Fruit fly (Drosophila melanogaster) whole organism, prepupa: ENCODE data around the gene CG42704.

Experiments
- CG6163 ChIP-seq: fragments of 200-800 bp; sonication (Bioruptor generic); IDR thresholded peaks from 3 replicates; pipeline ENCODE4 v1.3.6; 2022; ENCODE audit warnings: missing biosample characterization, missing genetic modification characterization
- CG6276 ChIP-seq: fragments of 200-800 bp; sonication (Bioruptor generic); optimal IDR thresholded peaks from 2 replicates; lab custom pipeline; 2017; ENCODE audit warnings: missing biosample characterization, mild to moderate bottlenecking, missing genetic modification characterization
- CG7368 ChIP-seq: fragments of 200-800 bp; sonication (Bioruptor generic); optimal IDR thresholded peaks from 3 replicates; lab custom pipeline; 2016; ENCODE audit warnings: missing biosample characterization, missing genetic modification characterization
- CG9139 ChIP-seq: fragments of 200-800 bp; sonication (Bioruptor generic); optimal IDR thresholded peaks from 3 replicates; lab custom pipeline; 2017; ENCODE audit warnings: missing biosample characterization, mild to moderate bottlenecking, missing genetic modification characterization
- Eip75B ChIP-seq: fragments of 200-800 bp; sonication (Bioruptor generic); optimal IDR thresholded peaks from 3 replicates; lab custom pipeline; 2016; ENCODE audit warnings: missing biosample characterization, missing genetic modification characterization
- Eip78C ChIP-seq: fragments of 200-800 bp; sonication (Bioruptor generic); peaks from one replicate; lab custom pipeline; 2016; ENCODE audit warnings: missing biosample characterization, missing genetic modification characterization
- Gug ChIP-seq: fragments of 200-800 bp; sonication (Bioruptor generic); IDR thresholded peaks from 2 replicates; pipeline ENCODE4 v1.3.6; 2022; ENCODE audit warnings: missing biosample characterization, missing genetic modification characterization
- Sox102F ChIP-seq: fragments of 200-800 bp; sonication (Bioruptor generic); optimal IDR thresholded peaks from 2 replicates; lab custom pipeline; 2016; ENCODE audit warnings: missing biosample characterization, mild to moderate bottlenecking, missing genetic modification characterization
- Sox15 ChIP-seq: fragments of 200-800 bp; sonication (Bioruptor generic); optimal IDR thresholded peaks from 3 replicates; lab custom pipeline; 2016; ENCODE audit warnings: missing biosample characterization, missing genetic modification characterization
- acj6 ChIP-seq: fragments of 200-800 bp; sonication (Bioruptor generic); optimal IDR thresholded peaks from 3 replicates; lab custom pipeline; 2016; ENCODE audit warnings: missing biosample characterization, missing genetic modification characterization

DNA sequence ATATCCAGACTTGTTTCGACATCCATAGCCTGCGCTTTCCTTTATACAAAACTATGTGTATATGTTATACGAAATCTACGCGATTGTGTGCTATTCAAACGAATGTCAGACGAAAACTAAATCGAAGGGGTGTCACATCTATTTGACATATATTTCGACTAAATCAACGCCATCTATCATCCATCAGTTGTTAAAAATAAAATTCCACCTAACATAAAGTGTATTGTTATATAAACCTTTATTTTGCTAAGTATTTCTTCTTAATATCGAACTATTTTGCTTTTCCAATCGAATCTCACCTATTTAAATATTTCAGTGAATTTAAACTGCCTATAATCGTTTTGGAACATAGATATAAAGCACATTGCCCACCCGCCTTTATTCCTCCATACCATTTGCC, 9.4 kb upstream of the CG42704 start, which contains the start of gene CG15035:
- TF ChIP-seq acj6 (GFP tag; lab: Kevin White, UChicago) (no peak), Eip78C (GFP tag; lab: Kevin White, UChicago) (no peak), CG9139 (no peak), Sox102F (no peak), CG6276 (GFP tag; lab: Kevin White, UChicago) (no peak), CG6163 (GFP tag; lab: Robert Waterston, UW) (no peak), CG7368 (GFP tag; lab: Kevin White, UChicago) (no peak), Sox15 (GFP tag; lab: Kevin White, UChicago) (no peak), Gug (GFP tag; lab: Robert Waterston, UW) (no peak), Eip75B (no peak)
